Worm (Caenorhabditis elegans): ENCODE measurements around the gene hsp-60.

hsp-60 gene

DNA sequence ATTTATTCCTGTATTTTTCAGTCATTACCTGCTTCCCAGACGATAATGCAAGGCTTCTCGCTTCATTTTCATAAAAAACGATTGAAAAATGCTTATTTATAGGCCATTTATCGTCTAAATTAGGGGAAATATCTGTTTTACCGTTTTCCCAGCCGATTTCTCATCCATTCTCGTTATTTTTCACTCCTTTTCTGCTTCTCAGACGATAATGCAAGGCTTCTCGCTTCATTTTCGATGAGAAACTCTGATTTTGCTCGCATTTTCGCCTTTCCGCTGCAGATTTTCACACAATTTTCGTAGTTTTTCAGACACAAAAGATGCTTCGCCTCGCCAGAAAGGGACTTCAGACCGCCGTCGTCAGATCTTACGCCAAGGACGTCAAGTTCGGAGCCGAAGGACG is at the start of gene hsp-60:
Gene hsp-60, plus strand, starts transcription at position 301 of the 400 bp plus-strand sequence.
- no peak for TF ChIP-seq aly-1 (tag; optimal IDR thresholded peaks at IDR 0.05)

DNA sequence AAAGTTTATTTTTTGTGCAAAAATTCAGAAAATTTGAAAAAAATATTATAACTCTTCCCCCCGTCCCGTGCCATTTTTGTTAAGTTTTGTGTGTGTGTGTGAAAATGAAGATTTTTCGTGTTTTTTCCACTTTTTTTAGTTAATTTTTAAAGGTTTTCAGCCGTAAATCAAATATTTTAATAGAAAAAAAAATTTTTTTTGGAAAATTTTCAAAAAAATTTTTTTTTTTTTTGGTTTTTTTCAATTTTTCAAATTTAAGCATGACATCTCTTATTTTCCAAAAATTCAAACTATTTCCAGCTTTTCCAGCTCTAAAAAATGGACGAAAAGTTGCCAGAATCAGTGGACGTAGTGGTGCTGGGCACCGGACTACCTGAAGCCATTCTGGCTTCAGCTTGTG is 49.5 kb upstream of the hsp-60 start, which contains the start of gene rep-1:
Gene rep-1, plus strand, starts transcription at position 301 of the 400 bp plus-strand sequence.
- TF ChIP-seq ets-7 (tag; optimal IDR thresholded peaks at IDR 0.05) = no peak
- no peak for TF ChIP-seq scrt-1 (GFP tag; IDR thresholded peaks at IDR 0.05)
- no peak for TF ChIP-seq tra-4 (tag; optimal IDR thresholded peaks at IDR 0.05)
- TF ChIP-seq B0310.2 (tag; optimal IDR thresholded peaks at IDR 0.05) = no peak
- TF ChIP-seq ceh-36 (tag; optimal IDR thresholded peaks at IDR 0.05) = no peak
- no peak for TF ChIP-seq ama-1 (optimal IDR thresholded peaks at IDR 0.05)
- no peak for TF ChIP-seq sea-1 (GFP tag; conservative IDR thresholded peaks at IDR 0.05)
- no peak for TF ChIP-seq flt-1 (GFP tag; IDR thresholded peaks at IDR 0.05)
- TF ChIP-seq F13C5.2 (tag; optimal IDR thresholded peaks at IDR 0.05) = no peak
- no peak for TF ChIP-seq ceh-13 (GFP tag; optimal IDR thresholded peaks at IDR 0.05)
- TF ChIP-seq aly-1 (tag; optimal IDR thresholded peaks at IDR 0.05) = no peak
- no peak for TF ChIP-seq tbx-37 (GFP tag; conservative IDR thresholded peaks at IDR 0.05)
- no peak for TF ChIP-seq tbx-11 (GFP tag; IDR thresholded peaks at IDR 0.05)
- TF ChIP-seq hmg-4 (GFP tag; optimal IDR thresholded peaks at IDR 0.05) = no peak
- TF ChIP-seq hnd-1 (tag; optimal IDR thresholded peaks at IDR 0.05) = no peak
- TF ChIP-seq pes-1 (GFP tag; IDR thresholded peaks at IDR 0.05) = no peak
- TF ChIP-seq hmbx-1 (tag; optimal IDR thresholded peaks at IDR 0.05) = no peak

DNA sequence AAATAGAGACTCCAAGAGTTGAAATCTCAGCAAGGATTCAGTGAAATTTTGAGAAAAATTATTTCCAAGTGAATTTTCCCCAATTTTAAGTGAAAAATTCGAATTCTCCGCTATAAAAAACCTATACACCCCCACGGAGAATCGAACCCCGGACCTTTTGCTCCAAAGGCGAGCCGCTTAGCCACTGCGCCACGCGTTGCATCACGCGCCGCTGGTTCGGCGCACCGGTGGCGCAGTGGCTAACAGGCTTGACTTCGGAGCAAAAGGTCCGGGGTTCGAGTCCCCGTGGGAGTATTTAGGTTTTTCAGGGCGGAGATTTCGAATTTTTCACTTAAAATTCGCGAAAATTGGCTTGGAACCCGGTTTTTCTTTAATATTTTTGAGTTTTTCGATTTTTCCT is 43.9 kb upstream of the hsp-60 start:
- TF ChIP-seq hmbx-1 (tag; optimal IDR thresholded peaks at IDR 0.05) (no peak), flt-1 (GFP tag; IDR thresholded peaks at IDR 0.05) (no peak), hmg-4 (GFP tag; optimal IDR thresholded peaks at IDR 0.05) (no peak), tra-4 (tag; optimal IDR thresholded peaks at IDR 0.05) (no peak), ceh-13 (GFP tag; optimal IDR thresholded peaks at IDR 0.05) (no peak), ceh-36 (tag; optimal IDR thresholded peaks at IDR 0.05) (no peak), sea-1 (GFP tag; conservative IDR thresholded peaks at IDR 0.05) (no peak), F13C5.2 (tag; optimal IDR thresholded peaks at IDR 0.05) (no peak), aly-1 (tag; optimal IDR thresholded peaks at IDR 0.05) (no peak), hnd-1 (tag; optimal IDR thresholded peaks at IDR 0.05) (no peak), pes-1 (GFP tag; IDR thresholded peaks at IDR 0.05) (no peak), B0310.2 (tag; optimal IDR thresholded peaks at IDR 0.05) (no peak), tbx-11 (GFP tag; IDR thresholded peaks at IDR 0.05) (no peak), ama-1 (optimal IDR thresholded peaks at IDR 0.05) (no peak), ets-7 (tag; optimal IDR thresholded peaks at IDR 0.05) (no peak), tbx-37 (GFP tag; conservative IDR thresholded peaks at IDR 0.05) (no peak), scrt-1 (GFP tag; IDR thresholded peaks at IDR 0.05) (no peak)

DNA sequence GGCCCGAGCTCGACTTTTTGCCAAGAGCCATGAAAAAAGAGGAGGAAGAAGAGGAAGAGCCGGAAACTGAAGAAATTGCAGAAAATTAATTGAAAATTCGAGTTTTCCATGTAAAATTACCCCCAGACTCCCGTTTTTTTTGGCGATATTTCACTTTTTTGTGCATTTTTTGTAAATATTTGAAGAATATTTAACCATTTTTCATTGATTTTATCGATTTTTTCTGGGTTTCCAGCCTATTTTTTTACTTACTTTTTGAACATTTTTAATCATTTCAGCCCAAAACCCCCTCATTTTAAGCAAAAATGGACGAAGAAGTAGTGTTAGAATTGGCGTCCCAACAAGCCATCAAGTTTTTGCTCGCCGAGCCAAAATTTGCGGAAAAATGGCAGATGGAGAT is 43.1 kb upstream of the hsp-60 start, which contains the start of gene Y22D7AL.7:
Gene Y22D7AL.7, plus strand, starts transcription at position 301 of the 400 bp plus-strand sequence.
- TF ChIP-seq aly-1 (tag; optimal IDR thresholded peaks at IDR 0.05) (no peak), hmg-4 (GFP tag; optimal IDR thresholded peaks at IDR 0.05) (no peak), tra-4 (tag; optimal IDR thresholded peaks at IDR 0.05) (no peak), tbx-11 (GFP tag; IDR thresholded peaks at IDR 0.05) (no peak), hmbx-1 (tag; optimal IDR thresholded peaks at IDR 0.05) (no peak), B0310.2 (tag; optimal IDR thresholded peaks at IDR 0.05) (no peak), pes-1 (GFP tag; IDR thresholded peaks at IDR 0.05) (no peak), scrt-1 (GFP tag; IDR thresholded peaks at IDR 0.05) (no peak), ceh-36 (tag; optimal IDR thresholded peaks at IDR 0.05) (no peak), sea-1 (GFP tag; conservative IDR thresholded peaks at IDR 0.05) (no peak), hnd-1 (tag; optimal IDR thresholded peaks at IDR 0.05) (no peak), ets-7 (tag; optimal IDR thresholded peaks at IDR 0.05) (no peak), ama-1 (optimal IDR thresholded peaks at IDR 0.05) (no peak), ceh-13 (GFP tag; optimal IDR thresholded peaks at IDR 0.05) (no peak), F13C5.2 (tag; optimal IDR thresholded peaks at IDR 0.05) (no peak), tbx-37 (GFP tag; conservative IDR thresholded peaks at IDR 0.05) (no peak), flt-1 (GFP tag; IDR thresholded peaks at IDR 0.05) (no peak)

DNA sequence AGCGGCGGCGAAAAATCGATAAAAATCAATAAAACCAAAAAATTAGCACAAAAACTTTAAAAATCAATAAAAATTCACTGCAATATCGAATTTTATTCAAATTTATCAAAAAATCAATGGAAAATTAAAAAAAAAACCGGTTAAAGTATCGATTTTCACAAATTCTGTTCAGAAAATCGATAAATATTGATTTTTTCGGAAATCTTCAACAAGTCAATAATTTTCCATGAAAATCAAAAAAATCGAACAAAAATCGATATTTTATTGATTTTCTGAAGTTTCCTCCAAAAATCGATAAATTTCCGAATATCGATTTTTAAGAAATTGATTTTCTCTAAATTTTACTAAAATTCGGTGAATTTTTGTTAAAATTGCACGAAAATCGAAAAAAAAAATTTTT is 41.0 kb upstream of the hsp-60 start:
- no peak for TF ChIP-seq aly-1 (tag; optimal IDR thresholded peaks at IDR 0.05)
- no peak for TF ChIP-seq ceh-13 (GFP tag; optimal IDR thresholded peaks at IDR 0.05)
- no peak for TF ChIP-seq hmg-4 (GFP tag; optimal IDR thresholded peaks at IDR 0.05)
- TF ChIP-seq tbx-37 (GFP tag; conservative IDR thresholded peaks at IDR 0.05) = no peak
- no peak for TF ChIP-seq tbx-11 (GFP tag; IDR thresholded peaks at IDR 0.05)
- TF ChIP-seq ets-7 (tag; optimal IDR thresholded peaks at IDR 0.05) = no peak
- no peak for TF ChIP-seq hnd-1 (tag; optimal IDR thresholded peaks at IDR 0.05)
- no peak for TF ChIP-seq ceh-36 (tag; optimal IDR thresholded peaks at IDR 0.05)
- no peak for TF ChIP-seq tra-4 (tag; optimal IDR thresholded peaks at IDR 0.05)
- no peak for TF ChIP-seq F13C5.2 (tag; optimal IDR thresholded peaks at IDR 0.05)
- TF ChIP-seq ama-1 (optimal IDR thresholded peaks at IDR 0.05) = no peak
- no peak for TF ChIP-seq hmbx-1 (tag; optimal IDR thresholded peaks at IDR 0.05)
- TF ChIP-seq flt-1 (GFP tag; IDR thresholded peaks at IDR 0.05) = no peak
- no peak for TF ChIP-seq scrt-1 (GFP tag; IDR thresholded peaks at IDR 0.05)

DNA sequence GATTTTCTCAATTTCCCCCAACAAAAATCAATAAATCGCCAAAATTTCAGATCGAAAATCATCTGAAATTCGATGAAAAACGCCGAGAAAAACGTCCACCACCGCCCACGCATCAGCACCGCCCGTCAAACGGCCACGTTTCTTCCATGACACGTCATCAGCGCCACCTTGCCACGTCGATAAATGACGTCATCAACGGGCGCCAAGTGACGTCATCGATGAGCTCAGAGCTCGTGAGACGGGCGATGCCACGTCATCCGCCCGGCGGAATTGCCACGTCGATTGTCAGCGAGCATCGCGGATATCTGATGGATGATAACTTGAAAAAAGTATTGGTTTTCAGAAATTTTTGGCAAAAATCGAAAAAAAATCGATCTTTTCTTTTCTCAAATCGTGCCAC is 40.5 kb upstream of the hsp-60 start:
- TF ChIP-seq ets-7 (tag; optimal IDR thresholded peaks at IDR 0.05) (no peak), aly-1 (tag; optimal IDR thresholded peaks at IDR 0.05) (no peak), flt-1 (GFP tag; IDR thresholded peaks at IDR 0.05) (no peak), pes-1 (GFP tag; IDR thresholded peaks at IDR 0.05) (no peak), sea-1 (GFP tag; conservative IDR thresholded peaks at IDR 0.05) (no peak), tra-4 (tag; optimal IDR thresholded peaks at IDR 0.05) (no peak), tbx-37 (GFP tag; conservative IDR thresholded peaks at IDR 0.05) (no peak), ceh-13 (GFP tag; optimal IDR thresholded peaks at IDR 0.05) (no peak)

DNA sequence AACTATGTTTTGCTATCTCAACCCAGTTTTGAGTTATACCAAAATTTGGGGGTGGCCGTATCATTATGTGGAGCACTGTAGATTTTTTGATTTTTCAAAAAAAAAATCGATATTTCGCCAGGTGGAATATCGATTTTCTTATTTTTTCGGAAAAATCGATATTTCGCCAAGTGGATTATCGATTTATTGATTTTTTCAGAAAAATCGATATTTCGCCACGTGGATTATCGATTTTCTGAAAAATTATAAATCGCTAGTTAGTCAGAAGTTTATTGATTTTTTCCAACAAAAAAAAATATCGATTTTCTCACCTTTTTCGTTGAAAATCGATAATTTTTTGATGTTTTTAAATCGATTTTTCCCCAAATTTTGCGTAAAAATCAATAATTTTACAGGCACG is 39.4 kb upstream of the hsp-60 start:
- TF ChIP-seq sea-1 (GFP tag; conservative IDR thresholded peaks at IDR 0.05) (no peak), hmbx-1 (tag; optimal IDR thresholded peaks at IDR 0.05) (no peak), flt-1 (GFP tag; IDR thresholded peaks at IDR 0.05) (no peak), tbx-37 (GFP tag; conservative IDR thresholded peaks at IDR 0.05) (no peak), hmg-4 (GFP tag; optimal IDR thresholded peaks at IDR 0.05) (no peak), F13C5.2 (tag; optimal IDR thresholded peaks at IDR 0.05) (no peak), hnd-1 (tag; optimal IDR thresholded peaks at IDR 0.05) (no peak), ama-1 (optimal IDR thresholded peaks at IDR 0.05) (no peak), ceh-36 (tag; optimal IDR thresholded peaks at IDR 0.05) (no peak), ets-7 (tag; optimal IDR thresholded peaks at IDR 0.05) (no peak), tra-4 (tag; optimal IDR thresholded peaks at IDR 0.05) (no peak), ceh-13 (GFP tag; optimal IDR thresholded peaks at IDR 0.05) (no peak), tbx-11 (GFP tag; IDR thresholded peaks at IDR 0.05) (no peak), aly-1 (tag; optimal IDR thresholded peaks at IDR 0.05) (no peak), scrt-1 (GFP tag; IDR thresholded peaks at IDR 0.05) (no peak), B0310.2 (tag; optimal IDR thresholded peaks at IDR 0.05) (no peak), pes-1 (GFP tag; IDR thresholded peaks at IDR 0.05) (no peak)

Measured in whole organism, early embryonic.